Worm (Caenorhabditis elegans) whole organism, L1 larva: Measurements from ENCODE around the gene F47G9.4.

ENCODE experiments used
- C04F5.9 ChIP-seq: sonication (generic microtip); optimal IDR thresholded peaks from 2 replicates; lab custom pipeline; 2016; ENCODE audit warnings: missing genetic modification characterization, missing compliant biosample characterization
- C34B4.2 ChIP-seq: sonication (generic microtip); optimal IDR thresholded peaks from 2 replicates; lab custom pipeline; 2017; ENCODE audit warnings: mild to moderate bottlenecking, missing genetic modification characterization, missing compliant biosample characterization
- F16B12.6 ChIP-seq: fragments of 150-350 bp; optimal IDR thresholded peaks from 2 replicates; lab custom pipeline; 2014; ENCODE audit warnings: missing biosample characterization, missing genetic modification characterization
- Y116A8C.19 ChIP-seq: sonication (generic microtip); optimal IDR thresholded peaks from 2 replicates; lab custom pipeline; 2016; ENCODE audit warnings: missing compliant biosample characterization, missing genetic modification characterization, borderline replicate concordance
- aha-1 ChIP-seq: fragments of 150-350 bp; optimal IDR thresholded peaks from 2 replicates; lab custom pipeline; 2014; ENCODE audit warnings: missing biosample characterization, missing genetic modification characterization
- blmp-1 ChIP-seq: fragments of 150-350 bp; optimal IDR thresholded peaks from 2 replicates; lab custom pipeline; 2014; ENCODE audit warnings: missing biosample characterization, missing genetic modification characterization
- ceh-82 ChIP-seq, 3 experiments: fragments of 150-350 bp in 1 of 3; sonication (generic microtip) in 2 of 3; optimal IDR thresholded peaks; 2 replicates each; lab custom pipeline; 2014 to 2017; ENCODE audit warnings: missing biosample characterization in 3 of 3, missing genetic modification characterization in 3 of 3
- ces-1 ChIP-seq: fragments of 150-350 bp; optimal IDR thresholded peaks from 2 replicates; lab custom pipeline; 2014; ENCODE audit warnings: missing biosample characterization, missing genetic modification reagents, missing genetic modification characterization
- efl-1 ChIP-seq, 4 experiments: fragments of 150-350 bp; optimal IDR thresholded peaks in 3 of 4; peaks in 1 of 4; 1 replicate in 1 of 4; 2 replicates in 3 of 4; lab custom pipeline; 2014; ENCODE audit warnings: missing biosample characterization in 2 of 4, missing genetic modification characterization in 2 of 4, missing genetic modification reagents in 2 of 4
- egl-27 ChIP-seq, 2 experiments: fragments of 150-350 bp in 1 of 2; sonication (generic microtip); optimal IDR thresholded peaks; 3 replicates each; lab custom pipeline; 2017 to 2018; ENCODE audit warnings: missing biosample characterization in 2 of 2, missing genetic modification characterization in 2 of 2, missing genetic modification reagents in 2 of 2
- elt-3 ChIP-seq, 6 experiments: fragments of 150-350 bp in 1 of 6; sonication (generic microtip); optimal IDR thresholded peaks; 2 replicates each; lab custom pipeline; 2017 to 2018; ENCODE audit warnings: missing biosample characterization in 6 of 6, missing genetic modification characterization in 6 of 6, inconsistent platforms in 1 of 6
- ets-5 ChIP-seq: fragments of 200-800 bp; sonication (Bioruptor generic); IDR thresholded peaks from 2 replicates; pipeline ENCODE4 v1.3.6; 2022; ENCODE audit warnings: missing genetic modification characterization, missing compliant biosample characterization
- fkh-10 ChIP-seq: sonication (generic microtip); optimal IDR thresholded peaks from 2 replicates; lab custom pipeline; 2017; ENCODE audit warnings: missing biosample characterization, missing genetic modification reagents, missing genetic modification characterization
- fkh-4 ChIP-seq: sonication (generic microtip); optimal IDR thresholded peaks from 2 replicates; lab custom pipeline; 2016; ENCODE audit warnings: missing compliant biosample characterization, missing genetic modification characterization, borderline replicate concordance
- fkh-8 ChIP-seq: sonication (generic microtip); optimal IDR thresholded peaks from 2 replicates; lab custom pipeline; 2016; ENCODE audit warnings: mild to moderate bottlenecking, missing genetic modification characterization, missing compliant biosample characterization
- fos-1 ChIP-seq: fragments of 150-350 bp; optimal IDR thresholded peaks from 2 replicates; lab custom pipeline; 2014; ENCODE audit warnings: missing biosample characterization, missing genetic modification characterization
- grh-1 ChIP-seq: fragments of 200-800 bp; sonication (Bioruptor generic); IDR thresholded peaks from 2 replicates; pipeline ENCODE4 v1.3.6; 2022; ENCODE audit warnings: missing genetic modification reagents, missing genetic modification characterization, missing compliant biosample characterization
- hlh-4 ChIP-seq: sonication (generic microtip); optimal IDR thresholded peaks from 2 replicates; lab custom pipeline; 2016; ENCODE audit warnings: mild to moderate bottlenecking, missing genetic modification characterization, missing compliant biosample characterization
- isw-1 ChIP-seq: fragments of 200-800 bp; sonication (Bioruptor generic); IDR thresholded peaks from 2 replicates; pipeline ENCODE4 v1.3.6; 2022; ENCODE audit warnings: missing genetic modification characterization, missing compliant biosample characterization
- jun-1 ChIP-seq: fragments of 150-350 bp; optimal IDR thresholded peaks from 2 replicates; lab custom pipeline; 2014; ENCODE audit warnings: missing biosample characterization, missing genetic modification reagents, missing genetic modification characterization
- lin-14 ChIP-seq: fragments of 200-800 bp; sonication (Bioruptor generic); optimal IDR thresholded peaks from 2 replicates; lab custom pipeline; 2018; ENCODE audit warnings: mild to moderate bottlenecking, missing genetic modification characterization, moderate library complexity, missing compliant biosample characterization
- lin-15B ChIP-seq: fragments of 150-350 bp; sonication (generic microtip); optimal IDR thresholded peaks from 3 replicates; lab custom pipeline; 2014; ENCODE audit warnings: missing biosample characterization, missing genetic modification characterization
- lsy-2 ChIP-seq, 2 experiments: fragments of 150-350 bp; optimal IDR thresholded peaks; 2 replicates each; lab custom pipeline; 2014; ENCODE audit warnings: missing biosample characterization in 2 of 2, missing genetic modification characterization in 2 of 2
- mab-9 ChIP-seq: fragments of 200-800 bp; sonication (Bioruptor generic); IDR thresholded peaks from 2 replicates; pipeline ENCODE4 v1.3.6; 2022; ENCODE audit warnings: missing genetic modification reagents, missing genetic modification characterization, missing compliant biosample characterization
- mdl-1 ChIP-seq, 2 experiments: fragments of 150-350 bp; optimal IDR thresholded peaks; 2 replicates each; lab custom pipeline; 2014 to 2017; ENCODE audit warnings: missing biosample characterization in 2 of 2, missing genetic modification characterization in 2 of 2, inconsistent platforms in 1 of 2
- nhr-19 ChIP-seq: fragments of 200-800 bp; sonication (Bioruptor generic); conservative IDR thresholded peaks from 2 replicates; pipeline ENCODE4 v1.3.6; 2022; ENCODE audit warnings: missing genetic modification characterization, missing compliant biosample characterization
- nhr-20 ChIP-seq: sonication (generic microtip); optimal IDR thresholded peaks from 2 replicates; lab custom pipeline; 2016; ENCODE audit warnings: mild to moderate bottlenecking, missing genetic modification characterization, missing compliant biosample characterization
- nhr-85 ChIP-seq: sonication (generic microtip); peaks from one replicate; lab custom pipeline; 2016; ENCODE audit warnings: missing genetic modification characterization, inconsistent platforms, missing compliant biosample characterization
- pax-3 ChIP-seq: fragments of 200-800 bp; sonication (Bioruptor generic); optimal IDR thresholded peaks from 2 replicates; lab custom pipeline; 2018; ENCODE audit warnings: mild to moderate bottlenecking, missing genetic modification characterization, moderate library complexity, missing compliant biosample characterization
- rnt-1 ChIP-seq: sonication (generic microtip); optimal IDR thresholded peaks from 2 replicates; lab custom pipeline; 2016; ENCODE audit warnings: mild to moderate bottlenecking, missing genetic modification characterization, moderate library complexity, missing compliant biosample characterization
- sox-4 ChIP-seq: sonication (generic microtip); optimal IDR thresholded peaks from 2 replicates; lab custom pipeline; 2016; ENCODE audit warnings: missing genetic modification characterization, missing compliant biosample characterization
- sptf-1 ChIP-seq: fragments of 150-350 bp; optimal IDR thresholded peaks from 2 replicates; lab custom pipeline; 2014; ENCODE audit warnings: missing biosample characterization, missing genetic modification characterization
- swsn-7 ChIP-seq: sonication (generic microtip); optimal IDR thresholded peaks from 2 replicates; lab custom pipeline; 2016; ENCODE audit warnings: missing genetic modification characterization, missing compliant biosample characterization
- tbx-2 ChIP-seq: sonication (generic microtip); optimal IDR thresholded peaks from 2 replicates; lab custom pipeline; 2016; ENCODE audit warnings: missing genetic modification characterization, missing compliant biosample characterization
- unc-30 ChIP-seq: sonication (generic microtip); optimal IDR thresholded peaks from 2 replicates; lab custom pipeline; 2017; ENCODE audit warnings: missing biosample characterization, missing genetic modification characterization
- unc-86 ChIP-seq: sonication (generic microtip); optimal IDR thresholded peaks from 2 replicates; lab custom pipeline; 2016; ENCODE audit warnings: missing genetic modification characterization, missing compliant biosample characterization
- unc-98 ChIP-seq: fragments of 200-800 bp; sonication (Bioruptor generic); IDR thresholded peaks from 2 replicates; pipeline ENCODE4 v1.3.6; 2022; ENCODE audit warnings: missing genetic modification characterization, missing compliant biosample characterization
- zip-4 ChIP-seq: fragments of 200-800 bp; sonication (Bioruptor generic); optimal IDR thresholded peaks from 2 replicates; lab custom pipeline; 2018; ENCODE audit warnings: mild to moderate bottlenecking, missing genetic modification characterization, moderate library complexity, missing compliant biosample characterization

Gene F47G9.4

ce11 chrV:11351263-11351662 is 29.6 kb upstream of the F47G9.4 start:
- TF ChIP-seq lin-14 (GFP tag; lab: Kevin White, UChicago), result peak; percentile 47
- TF ChIP-seq ceh-82 (tag; optimal IDR thresholded peaks at IDR 0.05; lab: Kevin White, UChicago), result no peak
- peak; percentile 19 for TF ChIP-seq fkh-10 (GFP tag; lab: Kevin White, UChicago)
- no peak for TF ChIP-seq aha-1 (tag; lab: Kevin White, UChicago)

ce11 chrV:11346912-11347311 is 25.3 kb upstream of the F47G9.4 start, which contains the start of gene grl-7:
grl-7 (minus strand) TSS chrV:11347012.
- TF ChIP-seq fos-1 (tag; lab: Kevin White, UChicago) (no peak), efl-1 (optimal IDR thresholded peaks at IDR 0.05; lab: Kevin White, UChicago) (no peak), efl-1 (GFP tag; optimal IDR thresholded peaks at IDR 0.05 in 1 of 2; lab: Kevin White, UChicago) (peak in 1 of 2 experiments; percentile 33), tbx-2 (tag; lab: Kevin White, UChicago) (no peak)

- TF ChIP-seq hlh-4 (tag; lab: Kevin White, UChicago), result no peak
- no peak for TF ChIP-seq nhr-20 (tag; lab: Kevin White, UChicago)
- TF ChIP-seq efl-1 (optimal IDR thresholded peaks at IDR 0.05; lab: Kevin White, UChicago), result no peak
- TF ChIP-seq efl-1 (GFP tag; optimal IDR thresholded peaks at IDR 0.05 in 1 of 2; lab: Kevin White, UChicago), result peak in 1 of 2 experiments; percentile 9
- TF ChIP-seq swsn-7 (tag; lab: Kevin White, UChicago), result no peak
- TF ChIP-seq blmp-1 (tag; lab: Kevin White, UChicago), result no peak
- TF ChIP-seq ets-5, result no peak
Observed at ce11 chrV:11344816-11345336, 23.3 kb upstream of the F47G9.4 start.

ce11 chrV:11344112-11344511 is 22.5 kb upstream of the F47G9.4 start:
- no peak for TF ChIP-seq fkh-4
- TF ChIP-seq unc-98, result no peak
- no peak for TF ChIP-seq sptf-1 (tag; lab: Kevin White, UChicago)
- TF ChIP-seq pax-3 (tag; lab: Kevin White, UChicago), result no peak
- no peak for TF ChIP-seq fkh-10 (GFP tag; lab: Kevin White, UChicago)
- no peak for TF ChIP-seq isw-1 (GFP tag; lab: Robert Waterston, UW)

ce11 chrV:11341913-11342312 is 20.3 kb upstream of the F47G9.4 start, which contains the start of gene T02E9.5:
T02E9.5 (plus strand) TSS chrV:11342233.
- TF ChIP-seq C34B4.2 (tag; lab: Kevin White, UChicago) (no peak), nhr-19 (GFP tag; lab: Robert Waterston, UW) (no peak), pax-3 (tag; lab: Kevin White, UChicago) (no peak), lin-14 (GFP tag; lab: Kevin White, UChicago) (peak; percentile 66), lsy-2 (tag; optimal IDR thresholded peaks at IDR 0.05; lab: Kevin White, UChicago) (peak in 1 of 2 experiments; percentile 2), ces-1 (peak; percentile 8), unc-86 (tag; lab: Kevin White, UChicago) (peak; percentile 31)
- TF ChIP-seq, all 84 proteins: peak for 4

- TF ChIP-seq mab-9 (GFP tag; lab: Robert Waterston, UW), result no peak
- TF ChIP-seq elt-3 (tag; optimal IDR thresholded peaks at IDR 0.05; lab: Kevin White, UChicago), result no peak
- TF ChIP-seq zip-4, result no peak
- no peak for TF ChIP-seq sptf-1 (tag; lab: Kevin White, UChicago)
- TF ChIP-seq C34B4.2 (tag; lab: Kevin White, UChicago), result no peak
- TF ChIP-seq tbx-2 (tag; lab: Kevin White, UChicago), result peak; percentile 5
- no peak for TF ChIP-seq nhr-85 (tag; lab: Kevin White, UChicago)
- TF ChIP-seq Y116A8C.19 (tag; lab: Kevin White, UChicago), result no peak
- no peak for TF ChIP-seq C04F5.9 (tag; lab: Kevin White, UChicago)
- TF ChIP-seq unc-86 (tag; lab: Kevin White, UChicago), result no peak
- TF ChIP-seq mdl-1 (tag; optimal IDR thresholded peaks at IDR 0.05; lab: Kevin White, UChicago), result no peak
- no peak for TF ChIP-seq nhr-19 (GFP tag; lab: Robert Waterston, UW)
- no peak for TF ChIP-seq jun-1 (tag; lab: Kevin White, UChicago)
- peak; percentile 90 for TF ChIP-seq fkh-10 (GFP tag; lab: Kevin White, UChicago)
- TF ChIP-seq ceh-82 (tag; optimal IDR thresholded peaks at IDR 0.05; lab: Kevin White, UChicago), result peak; percentile 29 to 48 (median 34)
- TF ChIP-seq grh-1 (GFP tag; lab: Robert Waterston, UW), result no peak
- peak; percentile 63 for TF ChIP-seq ces-1
- no peak for TF ChIP-seq sox-4
- no peak for TF ChIP-seq F16B12.6 (tag; lab: Kevin White, UChicago)
- no peak for TF ChIP-seq rnt-1
- TF ChIP-seq ets-5, result no peak
- TF ChIP-seq lin-14 (GFP tag; lab: Kevin White, UChicago), result peak; percentile 77
- no peak for TF ChIP-seq nhr-20 (tag; lab: Kevin White, UChicago)
- TF ChIP-seq fkh-4, result no peak
- no peak for TF ChIP-seq egl-27 (tag; optimal IDR thresholded peaks at IDR 0.05; lab: Kevin White, UChicago)
- no peak for TF ChIP-seq unc-30 (tag; lab: Kevin White, UChicago)
- TF ChIP-seq fkh-8 (tag; lab: Kevin White, UChicago), result no peak
- TF ChIP-seq lin-15B (tag; lab: Kevin White, UChicago), result no peak
Observed at ce11 chrV:11341130-11341675, 19.6 kb upstream of the F47G9.4 start.
